Fruit fly (Drosophila melanogaster) whole organism, prepupa: ENCODE data around the gene Antp.

ENCODE experiments used
- Blimp-1 ChIP-seq: fragments of 200-800 bp; sonication (Bioruptor generic); optimal IDR thresholded peaks from 3 replicates; lab custom pipeline; 2017; ENCODE audit warnings: missing biosample characterization, missing genetic modification characterization, mild to moderate bottlenecking, moderate library complexity, missing genetic modification reagents
- CG11294 ChIP-seq: fragments of 200-800 bp; sonication (Bioruptor generic); IDR thresholded peaks from 2 replicates; pipeline ENCODE4 v1.3.6; 2022; ENCODE audit warnings: missing biosample characterization, missing genetic modification characterization
- CG34406 ChIP-seq: fragments of 200-800 bp; sonication (Bioruptor generic); optimal IDR thresholded peaks from 3 replicates; lab custom pipeline; 2016; ENCODE audit warnings: missing biosample characterization, missing genetic modification characterization
- Eip93F ChIP-seq: fragments of 200-800 bp; sonication (Bioruptor generic); optimal IDR thresholded peaks from 2 replicates; lab custom pipeline; 2016; ENCODE audit warnings: missing biosample characterization, mild to moderate bottlenecking, missing genetic modification characterization
- Hr39 ChIP-seq: fragments of 200-800 bp; sonication (Bioruptor generic); optimal IDR thresholded peaks from 2 replicates; lab custom pipeline; 2016; ENCODE audit warnings: missing biosample characterization, missing genetic modification characterization
- OdsH ChIP-seq: fragments of 200-800 bp; sonication (Bioruptor generic); optimal IDR thresholded peaks from 3 replicates; lab custom pipeline; 2016; ENCODE audit warnings: missing biosample characterization, missing genetic modification characterization
- achi ChIP-seq: fragments of 200-800 bp; sonication (Bioruptor generic); optimal IDR thresholded peaks from 3 replicates; lab custom pipeline; 2016; ENCODE audit warnings: missing biosample characterization, missing genetic modification characterization
- lz ChIP-seq: fragments of 200-800 bp; sonication (Bioruptor generic); optimal IDR thresholded peaks from 3 replicates; lab custom pipeline; 2016; ENCODE audit warnings: missing biosample characterization, missing genetic modification characterization

DNA sequence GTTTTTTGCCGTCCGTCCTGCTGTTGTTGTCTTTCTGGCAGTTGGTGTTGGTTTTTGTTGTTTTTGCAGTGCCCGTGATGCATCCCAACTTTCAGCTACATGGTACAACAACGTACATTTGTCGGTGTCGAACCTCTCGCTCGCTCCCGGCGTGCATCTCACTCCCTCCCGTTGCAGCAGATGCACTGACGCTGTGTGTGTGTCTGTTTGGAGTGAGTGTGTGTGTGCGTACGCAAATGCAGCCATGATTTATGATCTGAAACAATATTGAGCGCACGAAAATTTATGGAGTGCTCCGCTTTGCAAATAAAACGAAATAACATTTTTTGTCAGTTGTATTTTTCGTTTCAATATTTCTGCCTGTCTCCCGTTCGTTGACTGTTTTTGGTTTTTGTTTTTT is 32.5 kb upstream of the Antp start:
- TF ChIP-seq lz (GFP tag; lab: Kevin White, UChicago), result no peak
- no peak for TF ChIP-seq OdsH (GFP tag; lab: Kevin White, UChicago)
- TF ChIP-seq CG11294 (GFP tag; lab: Robert Waterston, UW), result no peak
- no peak for TF ChIP-seq achi (GFP tag; lab: Kevin White, UChicago)
- no peak for TF ChIP-seq Hr39 (GFP tag; lab: Kevin White, UChicago)
- TF ChIP-seq Eip93F, result no peak
- no peak for TF ChIP-seq CG34406 (GFP tag; lab: Kevin White, UChicago)
- no peak for TF ChIP-seq Blimp-1 (GFP tag; lab: Kevin White, UChicago)
